In genomic region chr2L:10305538-10306147, dm6 we compare ENCODE assay signal across 4 fruit fly cellular contexts.
TF ChIP-seq lines count a peak whose summit lies in the region.

No protein-coding gene starts in this region.

- TF ChIP-seq CTCF in whole organism, embryonic (GFP tag; optimal IDR thresholded peaks at IDR 0.05; lab: Kevin White, UChicago) = no peak

TF ChIP-seq in whole organism, adult, 20 proteins besides CTCF, POLR2A, EP300 and RAD21:
- TF ChIP-seq kay (GFP tag; lab: Kevin White, UChicago; ENCODE audit: borderline replicate concordance) (peak; percentile 64), ovo (GFP tag; optimal IDR thresholded peaks at IDR 0.05; lab: Kevin White, UChicago) (no peak), pad (GFP tag; optimal IDR thresholded peaks at IDR 0.05; lab: Kevin White, UChicago) (no peak), CG5204 (GFP tag; optimal IDR thresholded peaks at IDR 0.05; lab: Kevin White, UChicago) (no peak), CG7101 (tag; optimal IDR thresholded peaks at IDR 0.05; lab: Kevin White, UChicago) (no peak), cic (GFP tag; optimal IDR thresholded peaks at IDR 0.05; lab: Kevin White, UChicago) (no peak)
TF ChIP-seq in whole organism, adult: peak in this region for 1.

TF ChIP-seq in whole organism, embryonic, 481 proteins besides CTCF, POLR2A, EP300 and RAD21:
- TF ChIP-seq sens (GFP tag; lab: Kevin White, UChicago) (peak; percentile 42), cad (GFP tag; optimal IDR thresholded peaks at IDR 0.05; lab: Kevin White, UChicago) (no peak), Sry-β (GFP tag; optimal IDR thresholded peaks at IDR 0.05; lab: Kevin White, UChicago) (no peak), CG33557 (GFP tag; optimal IDR thresholded peaks at IDR 0.05; lab: Kevin White, UChicago) (no peak), tgo (GFP tag; IDR thresholded peaks at IDR 0.05; lab: Robert Waterston, UW) (no peak)
TF ChIP-seq in whole organism, embryonic: peak in this region for 1.

TF ChIP-seq in whole organism, prepupa, 60 proteins besides CTCF, POLR2A, EP300 and RAD21:
- no peak for TF ChIP-seq CG7368 (GFP tag; optimal IDR thresholded peaks at IDR 0.05; lab: Kevin White, UChicago)
- no peak for TF ChIP-seq CG8319 (GFP tag; optimal IDR thresholded peaks at IDR 0.05; lab: Kevin White, UChicago)
- no peak for TF ChIP-seq Sox14 (GFP tag; optimal IDR thresholded peaks at IDR 0.05; lab: Kevin White, UChicago)
- peak; percentile 39 for TF ChIP-seq Eip78C (GFP tag; lab: Kevin White, UChicago)
- no peak for TF ChIP-seq Eip93F (GFP tag; optimal IDR thresholded peaks at IDR 0.05; lab: Kevin White, UChicago)

TF ChIP-seq in whole organism, wandering third instar larva, 38 proteins besides CTCF, POLR2A, EP300 and RAD21:
- TF ChIP-seq ey (GFP tag; optimal IDR thresholded peaks at IDR 0.05; lab: Kevin White, UChicago) (no peak), Rel (GFP tag; optimal IDR thresholded peaks at IDR 0.05; lab: Kevin White, UChicago) (no peak), Rel (tag; optimal IDR thresholded peaks at IDR 0.05; lab: Kevin White, UChicago) (peak; percentile 92), N (GFP tag; optimal IDR thresholded peaks at IDR 0.05; lab: Kevin White, UChicago) (no peak), GATAd (GFP tag; optimal IDR thresholded peaks at IDR 0.05; lab: Kevin White, UChicago) (no peak)
